Worm (Caenorhabditis elegans) whole organism, L3 larva: ENCODE data around the gene mbk-2.

Source experiments
- ZK546.5 ChIP-seq: sonication (generic microtip); optimal IDR thresholded peaks from 2 replicates; lab custom pipeline; 2017; ENCODE audit warnings: missing biosample characterization, missing genetic modification characterization
- aly-2 ChIP-seq: fragments of 150-350 bp; optimal IDR thresholded peaks from 2 replicates; lab custom pipeline; 2014; ENCODE audit warnings: missing biosample characterization, missing genetic modification characterization
- fos-1 ChIP-seq: fragments of 150-350 bp; optimal IDR thresholded peaks from 2 replicates; lab custom pipeline; 2014; ENCODE audit warnings: missing biosample characterization, missing genetic modification characterization
- lin-15B ChIP-seq: fragments of 150-350 bp; optimal IDR thresholded peaks from 2 replicates; lab custom pipeline; 2014; ENCODE audit warnings: missing biosample characterization, missing genetic modification characterization
- mdl-1 ChIP-seq: fragments of 150-350 bp; optimal IDR thresholded peaks from 2 replicates; lab custom pipeline; 2014; ENCODE audit warnings: missing biosample characterization, missing genetic modification characterization
- nhr-11 ChIP-seq: fragments of 150-350 bp; optimal IDR thresholded peaks from 2 replicates; lab custom pipeline; 2014; ENCODE audit warnings: missing biosample characterization, missing genetic modification characterization
- nhr-23 ChIP-seq: fragments of 150-350 bp; optimal IDR thresholded peaks from 2 replicates; lab custom pipeline; 2014; ENCODE audit warnings: missing biosample characterization, missing genetic modification reagents, missing genetic modification characterization
- nhr-76 ChIP-seq: fragments of 150-350 bp; sonication (generic microtip); optimal IDR thresholded peaks from 5 replicates; lab custom pipeline; 2014; ENCODE audit warnings: missing biosample characterization, missing genetic modification characterization
- nhr-77 ChIP-seq: fragments of 150-350 bp; optimal IDR thresholded peaks from 2 replicates; lab custom pipeline; 2014; ENCODE audit warnings: missing biosample characterization, missing genetic modification characterization
- snpc-4 ChIP-seq: fragments of 150-350 bp; optimal IDR thresholded peaks from 2 replicates; lab custom pipeline; 2014; ENCODE audit warnings: missing biosample characterization, missing genetic modification characterization
- unc-39 ChIP-seq: sonication (generic microtip); optimal IDR thresholded peaks from 4 replicates; lab custom pipeline; 2017; ENCODE audit warnings: missing biosample characterization, missing genetic modification characterization

ce11 chrIV:13080861-13081260, 71.9 kb downstream of the mbk-2 start:
- no peak for TF ChIP-seq nhr-77 (tag; lab: Kevin White, UChicago)
- TF ChIP-seq ZK546.5 (tag; lab: Kevin White, UChicago): no peak
- no peak for TF ChIP-seq mdl-1 (tag; lab: Kevin White, UChicago)
- TF ChIP-seq aly-2 (tag; lab: Kevin White, UChicago): no peak
- TF ChIP-seq unc-39 (tag; lab: Kevin White, UChicago): no peak
- TF ChIP-seq nhr-11 (tag; lab: Kevin White, UChicago): no peak
- TF ChIP-seq lin-15B (tag; lab: Kevin White, UChicago): no peak
- TF ChIP-seq nhr-76 (tag; lab: Kevin White, UChicago): no peak
- TF ChIP-seq fos-1 (tag; lab: Kevin White, UChicago): no peak
- TF ChIP-seq nhr-23: no peak
- no peak for TF ChIP-seq snpc-4 (tag; lab: Kevin White, UChicago)
